Fruit fly (Drosophila melanogaster): ENCODE measurements around the gene CG31636.

DNA sequence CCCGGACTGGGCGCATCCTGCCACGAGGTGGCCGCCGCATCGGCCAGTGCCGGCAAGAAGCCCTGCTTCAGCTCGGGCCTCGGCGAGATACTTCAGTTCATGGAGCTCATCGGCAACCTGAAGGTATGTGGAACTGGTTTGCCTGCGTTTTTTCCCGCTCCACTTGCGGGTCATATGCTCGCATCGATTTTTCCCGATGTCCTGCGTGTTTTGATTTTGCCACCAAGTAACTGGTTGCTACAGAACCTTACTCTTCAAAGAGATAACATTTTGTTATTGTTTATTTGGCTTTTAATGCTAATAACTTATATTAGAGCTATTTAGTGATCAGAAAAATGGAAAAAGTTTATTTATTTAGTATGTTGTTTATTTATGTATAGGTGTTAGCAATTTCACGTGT, 44.8 kb downstream of the CG31636 start:
- TF ChIP-seq CG8478 (optimal IDR thresholded peaks at IDR 0.05) (no peak), CTCF (optimal IDR thresholded peaks at IDR 0.05) (no peak)
